Worm (Caenorhabditis elegans) whole organism, L4/young adult: ENCODE measurements around the gene T16G12.8.

Source experiments
- W03F9.2 ChIP-seq: fragments of 150-350 bp; optimal IDR thresholded peaks from 2 replicates; lab custom pipeline; 2014; ENCODE audit warnings: missing biosample characterization, missing genetic modification characterization
- dao-5 ChIP-seq: sonication (generic microtip); optimal IDR thresholded peaks from 2 replicates; lab custom pipeline; 2016; ENCODE audit warnings: missing genotype, missing genetic modification characterization, moderate library complexity, missing compliant biosample characterization
- him-1 ChIP-seq: sonication (generic microtip); optimal IDR thresholded peaks from 2 replicates; lab custom pipeline; 2016; ENCODE audit warnings: missing genotype, missing genetic modification reagents, missing genetic modification characterization, missing compliant biosample characterization

- TF ChIP-seq dao-5 (tag; lab: Kevin White, UChicago) (no peak), him-1 (no peak), W03F9.2 (tag; lab: Kevin White, UChicago) (no peak)
Observed at ce11 chrIII:10094538-10094937, 35.4 kb downstream of the T16G12.8 start.
